Worm (Caenorhabditis elegans) whole organism, L4 larva: ENCODE data around the gene clc-6.

ENCODE experiments used
- D1046.2 ChIP-seq: fragments of 200-800 bp; sonication (Bioruptor generic); IDR thresholded peaks from 2 replicates; pipeline ENCODE4 v1.3.6; 2022; ENCODE audit warnings: missing genetic modification characterization, missing compliant biosample characterization
- F26F4.8 ChIP-seq: fragments of 200-800 bp; sonication (Bioruptor generic); conservative IDR thresholded peaks from 2 replicates; pipeline ENCODE4 v1.3.6; 2022; ENCODE audit warnings: missing genetic modification characterization, missing compliant biosample characterization
- F37D6.2 ChIP-seq: sonication (generic microtip); optimal IDR thresholded peaks from 2 replicates; lab custom pipeline; 2016; ENCODE audit warnings: mild to moderate bottlenecking, missing genetic modification characterization, missing compliant biosample characterization
- F49E8.2 ChIP-seq: sonication (generic microtip); optimal IDR thresholded peaks from 2 replicates; lab custom pipeline; 2016; ENCODE audit warnings: missing compliant biosample characterization, mild to moderate bottlenecking, missing genetic modification characterization, borderline replicate concordance
- T20F7.1 ChIP-seq: fragments of 200-800 bp; sonication (Bioruptor generic); optimal IDR thresholded peaks from 2 replicates; lab custom pipeline; 2018; ENCODE audit warnings: mild to moderate bottlenecking, missing genetic modification characterization, missing compliant biosample characterization
- Y5F2A.4 ChIP-seq: fragments of 200-800 bp; sonication (Bioruptor generic); optimal IDR thresholded peaks from 2 replicates; lab custom pipeline; 2018; ENCODE audit warnings: mild to moderate bottlenecking, missing genetic modification characterization, missing compliant biosample characterization
- Y75B8A.6 ChIP-seq: fragments of 200-800 bp; sonication (Bioruptor generic); IDR thresholded peaks from 2 replicates; pipeline ENCODE4 v1.3.6; 2022; ENCODE audit warnings: missing genetic modification reagents, missing genetic modification characterization, missing compliant biosample characterization
- ama-1 ChIP-seq: fragments of 150-350 bp; optimal IDR thresholded peaks from 2 replicates; lab custom pipeline; 2014; ENCODE audit warnings: inconsistent platforms, mixed read lengths
- ceh-32 ChIP-seq: sonication (generic microtip); optimal IDR thresholded peaks from 2 replicates; lab custom pipeline; 2016; ENCODE audit warnings: mild to moderate bottlenecking, missing genetic modification characterization, missing compliant biosample characterization; ENCODE audit not compliant: poor library complexity
- ceh-62 ChIP-seq: sonication (generic microtip); optimal IDR thresholded peaks from 2 replicates; lab custom pipeline; 2017; ENCODE audit warnings: missing biosample characterization, missing genetic modification characterization
- ceh-82 ChIP-seq: sonication (generic microtip); optimal IDR thresholded peaks from 2 replicates; lab custom pipeline; 2017; ENCODE audit warnings: missing biosample characterization, missing genetic modification characterization
- ces-1 ChIP-seq: fragments of 150-350 bp; sonication (generic microtip); optimal IDR thresholded peaks from 4 replicates; lab custom pipeline; 2014; ENCODE audit warnings: missing biosample characterization, missing genetic modification reagents, missing genetic modification characterization
- daf-12 ChIP-seq: fragments of 150-350 bp; optimal IDR thresholded peaks from 2 replicates; lab custom pipeline; 2014; ENCODE audit warnings: missing biosample characterization, missing genetic modification reagents, missing genetic modification characterization
- dmd-6 ChIP-seq: fragments of 200-800 bp; sonication (Bioruptor generic); IDR thresholded peaks from 2 replicates; pipeline ENCODE4 v1.3.6; 2022; ENCODE audit warnings: missing genetic modification reagents, missing genetic modification characterization, missing compliant biosample characterization
- dmd-8 ChIP-seq: fragments of 200-800 bp; sonication (Bioruptor generic); IDR thresholded peaks from 2 replicates; pipeline ENCODE4 v1.3.6; 2022; ENCODE audit warnings: missing genetic modification characterization, missing compliant biosample characterization
- dmd-9 ChIP-seq: fragments of 200-800 bp; sonication (Bioruptor generic); IDR thresholded peaks from 2 replicates; pipeline ENCODE4 v1.3.6; 2022; ENCODE audit warnings: missing genetic modification reagents, missing genetic modification characterization, missing compliant biosample characterization
- duxl-1 ChIP-seq: sonication (generic microtip); optimal IDR thresholded peaks from 2 replicates; lab custom pipeline; 2016; ENCODE audit warnings: mild to moderate bottlenecking, missing genetic modification characterization, moderate library complexity, missing compliant biosample characterization; ENCODE audit not compliant: poor library complexity
- fkh-10 ChIP-seq: fragments of 150-350 bp; optimal IDR thresholded peaks from 2 replicates; lab custom pipeline; 2014; ENCODE audit warnings: missing biosample characterization, missing genetic modification reagents, missing genetic modification characterization
- hlh-30 ChIP-seq: sonication (generic microtip); optimal IDR thresholded peaks from 2 replicates; lab custom pipeline; 2017; ENCODE audit warnings: antibody characterized with exemption, mild to moderate bottlenecking, missing genetic modification characterization, missing compliant biosample characterization; ENCODE audit not compliant: insufficient read depth
- hmg-1.1 ChIP-seq: fragments of 200-800 bp; sonication (Bioruptor generic); IDR thresholded peaks from 2 replicates; pipeline ENCODE4 v1.3.6; 2022; ENCODE audit warnings: missing genetic modification reagents, missing genetic modification characterization, missing compliant biosample characterization
- lim-7 ChIP-seq: fragments of 200-800 bp; sonication (Bioruptor generic); IDR thresholded peaks from 2 replicates; pipeline ENCODE4 v1.3.6; 2022; ENCODE audit warnings: missing genetic modification characterization, missing compliant biosample characterization
- lin-1 ChIP-seq: fragments of 200-800 bp; sonication (Bioruptor generic); IDR thresholded peaks from 2 replicates; pipeline ENCODE4 v1.3.6; 2022; ENCODE audit warnings: missing genetic modification reagents, missing genetic modification characterization, missing compliant biosample characterization
- lin-29 ChIP-seq: fragments of 200-800 bp; sonication (Bioruptor generic); IDR thresholded peaks from 2 replicates; pipeline ENCODE4 v1.3.6; 2022; ENCODE audit warnings: missing genetic modification reagents, missing genetic modification characterization, missing compliant biosample characterization
- lin-39 ChIP-seq: fragments of 150-350 bp; optimal IDR thresholded peaks from 2 replicates; lab custom pipeline; 2014; ENCODE audit warnings: missing biosample characterization, missing genetic modification reagents, missing genetic modification characterization
- madf-5 ChIP-seq, 2 experiments: fragments of 200-800 bp; sonication (Bioruptor generic); IDR thresholded peaks; 2 replicates each; pipeline ENCODE4 v1.3.6; 2022; ENCODE audit warnings: missing compliant biosample characterization in 2 of 2, missing genetic modification characterization in 2 of 2
- mep-1 ChIP-seq: fragments of 150-350 bp; sonication (generic microtip); optimal IDR thresholded peaks from 3 replicates; lab custom pipeline; 2014; ENCODE audit warnings: missing biosample characterization, missing genetic modification characterization
- nhr-102 ChIP-seq: sonication (generic microtip); optimal IDR thresholded peaks from 2 replicates; lab custom pipeline; 2016; ENCODE audit warnings: mild to moderate bottlenecking, missing genetic modification characterization, moderate library complexity, missing compliant biosample characterization
- nhr-111 ChIP-seq: fragments of 200-800 bp; sonication (Bioruptor generic); optimal IDR thresholded peaks from 2 replicates; lab custom pipeline; 2018; ENCODE audit warnings: mild to moderate bottlenecking, missing genetic modification characterization, missing compliant biosample characterization
- nhr-237 ChIP-seq: sonication (generic microtip); optimal IDR thresholded peaks from 2 replicates; lab custom pipeline; 2017; ENCODE audit warnings: missing biosample characterization, missing genetic modification characterization
- nhr-41 ChIP-seq: fragments of 200-800 bp; sonication (Bioruptor generic); IDR thresholded peaks from 2 replicates; pipeline ENCODE4 v1.3.6; 2022; ENCODE audit warnings: missing genetic modification reagents, missing genetic modification characterization, missing compliant biosample characterization
- pha-4 ChIP-seq, 2 experiments: fragments of 150-350 bp in 1 of 2; fragments of 200-800 bp in 1 of 2; sonication (Bioruptor generic) in 1 of 2; IDR thresholded peaks in 1 of 2; optimal IDR thresholded peaks in 1 of 2; 2 replicates each; pipeline versions ENCODE4 v1.3.6 to Lab custom; 2014 to 2022; ENCODE audit warnings: missing genetic modification characterization in 2 of 2, missing genetic modification reagents in 2 of 2, missing biosample characterization in 1 of 2, missing compliant biosample characterization in 1 of 2
- php-3 ChIP-seq: fragments of 200-800 bp; sonication (Bioruptor generic); IDR thresholded peaks from 2 replicates; pipeline ENCODE4 v1.3.6; 2022; ENCODE audit warnings: missing genetic modification reagents, missing genetic modification characterization, missing compliant biosample characterization
- pqm-1 ChIP-seq: sonication (generic microtip); optimal IDR thresholded peaks from 2 replicates; lab custom pipeline; 2017; ENCODE audit warnings: missing biosample characterization, missing genetic modification characterization
- sdz-12 ChIP-seq: fragments of 200-800 bp; sonication (Bioruptor generic); optimal IDR thresholded peaks from 2 replicates; lab custom pipeline; 2018; ENCODE audit warnings: mild to moderate bottlenecking, missing genetic modification characterization, missing compliant biosample characterization
- snpc-4 ChIP-seq: fragments of 150-350 bp; optimal IDR thresholded peaks from 2 replicates; lab custom pipeline; 2014; ENCODE audit warnings: missing biosample characterization, missing genetic modification characterization
- unc-130 ChIP-seq: sonication (generic microtip); optimal IDR thresholded peaks from 2 replicates; lab custom pipeline; 2016; ENCODE audit warnings: missing genetic modification reagents, missing genetic modification characterization, missing compliant biosample characterization
- unc-39 ChIP-seq: sonication (generic microtip); optimal IDR thresholded peaks from 2 replicates; lab custom pipeline; 2017; ENCODE audit warnings: missing biosample characterization, missing genetic modification characterization
- zip-11 ChIP-seq: fragments of 200-800 bp; sonication (Bioruptor generic); IDR thresholded peaks from 2 replicates; pipeline ENCODE4 v1.3.6; 2022; ENCODE audit warnings: missing genetic modification characterization, missing compliant biosample characterization
- zip-2 ChIP-seq: fragments of 150-350 bp; optimal IDR thresholded peaks from 2 replicates; lab custom pipeline; 2014; ENCODE audit warnings: missing biosample characterization, missing genetic modification characterization
- ztf-7 ChIP-seq: fragments of 150-350 bp; optimal IDR thresholded peaks from 2 replicates; lab custom pipeline; 2014; ENCODE audit warnings: missing biosample characterization, missing genetic modification characterization

The clc-6 gene

ce11 chrV:11190983-11191382 lies 5.0 kb downstream of the clc-6 start, which contains the start of gene lgc-49:
Gene lgc-49, plus strand, starts transcription at chrV:11191283.
- TF ChIP-seq ceh-62 (tag; lab: Kevin White, UChicago): no peak
- no peak for TF ChIP-seq lin-29 (GFP tag; lab: Robert Waterston, UW)
- no peak for TF ChIP-seq lim-7 (GFP tag; lab: Robert Waterston, UW)
- TF ChIP-seq unc-39: no peak
- no peak for TF ChIP-seq ceh-82

ce11 chrV:11182925-11183324 lies 13.1 kb downstream of the clc-6 start, which contains the start of gene cnc-10:
Gene cnc-10, plus strand, starts transcription at chrV:11183225.
- TF ChIP-seq D1046.2 (GFP tag; lab: Robert Waterston, UW) (no peak), nhr-41 (GFP tag; lab: Robert Waterston, UW) (no peak), nhr-237 (tag; lab: Kevin White, UChicago) (no peak), zip-2 (tag; lab: Kevin White, UChicago) (no peak), php-3 (GFP tag; lab: Robert Waterston, UW) (no peak), fkh-10 (no peak), daf-12 (tag; lab: Kevin White, UChicago) (no peak), ceh-32 (tag; lab: Kevin White, UChicago) (no peak), hmg-1.1 (GFP tag; lab: Robert Waterston, UW) (no peak), sdz-12 (no peak)

ce11 chrV:11180951-11181350 lies 15.1 kb downstream of the clc-6 start:
- no peak for TF ChIP-seq nhr-111 (GFP tag; lab: Kevin White, UChicago)
- TF ChIP-seq ceh-82: no peak
- no peak for TF ChIP-seq nhr-102 (tag; lab: Kevin White, UChicago)
- TF ChIP-seq ces-1 (GFP tag; lab: Kevin White, UChicago): no peak
- TF ChIP-seq lin-39: no peak
- TF ChIP-seq ama-1 (lab: Kevin White, UChicago): no peak
- no peak for TF ChIP-seq dmd-9
- TF ChIP-seq madf-5 (GFP tag; IDR thresholded peaks at IDR 0.05; lab: Robert Waterston, UW): no peak
- no peak for TF ChIP-seq duxl-1
- no peak for TF ChIP-seq lin-1 (GFP tag; lab: Robert Waterston, UW)
- no peak for TF ChIP-seq zip-2 (tag; lab: Kevin White, UChicago)
- TF ChIP-seq zip-11: no peak
- TF ChIP-seq mep-1: no peak
- TF ChIP-seq F26F4.8: no peak
- no peak for TF ChIP-seq sdz-12
- no peak for TF ChIP-seq Y5F2A.4 (GFP tag; lab: Kevin White, UChicago)
- no peak for TF ChIP-seq pqm-1 (tag; lab: Kevin White, UChicago)
- no peak for TF ChIP-seq ceh-32 (tag; lab: Kevin White, UChicago)
- TF ChIP-seq Y75B8A.6 (GFP tag; lab: Robert Waterston, UW): no peak
- no peak for TF ChIP-seq ceh-62 (tag; lab: Kevin White, UChicago)

ce11 chrV:11177577-11177976 lies 18.4 kb downstream of the clc-6 start, which contains the start of gene gpa-1:
Gene gpa-1, minus strand, starts transcription at chrV:11177677.
- no peak for TF ChIP-seq F49E8.2 (tag; lab: Kevin White, UChicago)
- no peak for TF ChIP-seq F37D6.2
- no peak for TF ChIP-seq T20F7.1 (GFP tag; lab: Kevin White, UChicago)
- TF ChIP-seq snpc-4: no peak
- no peak for TF ChIP-seq ces-1 (GFP tag; lab: Kevin White, UChicago)
- no peak for TF ChIP-seq mep-1
- no peak for TF ChIP-seq unc-130
- TF ChIP-seq pha-4 (GFP tag; IDR thresholded peaks at IDR 0.05; lab: Robert Waterston, UW): no peak
- TF ChIP-seq pha-4 (tag; optimal IDR thresholded peaks at IDR 0.05; lab: Kevin White, UChicago): no peak
- no peak for TF ChIP-seq lin-29 (GFP tag; lab: Robert Waterston, UW)
- no peak for TF ChIP-seq dmd-6
- TF ChIP-seq php-3 (GFP tag; lab: Robert Waterston, UW): no peak
- TF ChIP-seq hlh-30: no peak
- no peak for TF ChIP-seq Y5F2A.4 (GFP tag; lab: Kevin White, UChicago)
- TF ChIP-seq dmd-9: no peak
- no peak for TF ChIP-seq ztf-7
- TF ChIP-seq dmd-8: no peak
